Worm (Caenorhabditis elegans) whole organism, L3 larva: ENCODE results near the gene srx-29.

ENCODE experiments used
- R02D3.7 ChIP-seq: fragments of 150-350 bp; optimal IDR thresholded peaks from 2 replicates; lab custom pipeline; 2014; ENCODE audit warnings: missing biosample characterization, missing genetic modification characterization
- aly-2 ChIP-seq: fragments of 150-350 bp; optimal IDR thresholded peaks from 2 replicates; lab custom pipeline; 2014; ENCODE audit warnings: missing biosample characterization, missing genetic modification characterization
- ama-1 ChIP-seq: fragments of 150-350 bp; optimal IDR thresholded peaks from 2 replicates; lab custom pipeline; 2018
- ceh-16 ChIP-seq: sonication (generic microtip); optimal IDR thresholded peaks from 2 replicates; lab custom pipeline; 2017; ENCODE audit warnings: missing biosample characterization, missing genetic modification characterization
- ceh-28 ChIP-seq: fragments of 150-350 bp; optimal IDR thresholded peaks from 2 replicates; lab custom pipeline; 2014; ENCODE audit warnings: missing biosample characterization, missing genetic modification reagents, missing genetic modification characterization
- ceh-82 ChIP-seq: fragments of 150-350 bp; optimal IDR thresholded peaks from 2 replicates; lab custom pipeline; 2014; ENCODE audit warnings: missing biosample characterization, missing genetic modification characterization
- daf-12 ChIP-seq: fragments of 150-350 bp; optimal IDR thresholded peaks from 2 replicates; lab custom pipeline; 2014; ENCODE audit warnings: missing biosample characterization, missing genetic modification reagents, missing genetic modification characterization
- egl-27 ChIP-seq: sonication (generic microtip); optimal IDR thresholded peaks from 4 replicates; lab custom pipeline; 2017; ENCODE audit warnings: missing biosample characterization, missing genetic modification reagents, missing genetic modification characterization
- egl-5 ChIP-seq: fragments of 150-350 bp; optimal IDR thresholded peaks from 2 replicates; lab custom pipeline; 2017; ENCODE audit warnings: missing biosample characterization, missing genetic modification reagents, missing genetic modification characterization, inconsistent platforms
- elt-1 ChIP-seq: fragments of 150-350 bp; optimal IDR thresholded peaks from 2 replicates; lab custom pipeline; 2014; ENCODE audit warnings: missing biosample characterization, missing genetic modification characterization
- elt-2 ChIP-seq: sonication (generic microtip); optimal IDR thresholded peaks from 2 replicates; lab custom pipeline; 2016; ENCODE audit warnings: missing genetic modification reagents, mild to moderate bottlenecking, missing genetic modification characterization, missing compliant biosample characterization
- elt-3 ChIP-seq, 3 experiments: fragments of 150-350 bp in 1 of 3; sonication (generic microtip) in 2 of 3; optimal IDR thresholded peaks; 2 replicates in 2 of 3; 4 replicates in 1 of 3; lab custom pipeline; 2014 to 2017; ENCODE audit warnings: missing biosample characterization in 3 of 3, missing genetic modification characterization in 3 of 3
- fkh-10 ChIP-seq: sonication (generic microtip); optimal IDR thresholded peaks from 2 replicates; lab custom pipeline; 2017; ENCODE audit warnings: missing biosample characterization, missing genetic modification reagents, missing genetic modification characterization
- fkh-2 ChIP-seq: fragments of 150-350 bp; optimal IDR thresholded peaks from 2 replicates; lab custom pipeline; 2014; ENCODE audit warnings: missing biosample characterization, missing genetic modification reagents, missing genetic modification characterization
- fos-1 ChIP-seq: fragments of 150-350 bp; optimal IDR thresholded peaks from 2 replicates; lab custom pipeline; 2014; ENCODE audit warnings: missing biosample characterization, missing genetic modification characterization
- hmg-11 ChIP-seq: sonication (generic microtip); optimal IDR thresholded peaks from 2 replicates; lab custom pipeline; 2016; ENCODE audit warnings: missing genetic modification characterization, missing compliant biosample characterization
- jun-1 ChIP-seq: fragments of 150-350 bp; optimal IDR thresholded peaks from 2 replicates; lab custom pipeline; 2014; ENCODE audit warnings: missing biosample characterization, missing genetic modification reagents, missing genetic modification characterization
- lin-15B ChIP-seq: fragments of 150-350 bp; optimal IDR thresholded peaks from 2 replicates; lab custom pipeline; 2014; ENCODE audit warnings: missing biosample characterization, missing genetic modification characterization
- lin-39 ChIP-seq: fragments of 150-350 bp; optimal IDR thresholded peaks from 2 replicates; lab custom pipeline; 2018; ENCODE audit warnings: missing biosample characterization, missing genetic modification reagents, missing genetic modification characterization
- lsy-12 ChIP-seq: sonication (generic microtip); optimal IDR thresholded peaks from 2 replicates; lab custom pipeline; 2016; ENCODE audit warnings: mild to moderate bottlenecking, missing genetic modification characterization, missing compliant biosample characterization
- mdl-1 ChIP-seq: fragments of 150-350 bp; optimal IDR thresholded peaks from 2 replicates; lab custom pipeline; 2014; ENCODE audit warnings: missing biosample characterization, missing genetic modification characterization
- mml-1 ChIP-seq: fragments of 150-350 bp; sonication (generic microtip); optimal IDR thresholded peaks from 3 replicates; lab custom pipeline; 2014; ENCODE audit warnings: missing biosample characterization, missing genetic modification characterization
- nfya-1 ChIP-seq: sonication (generic microtip); optimal IDR thresholded peaks from 2 replicates; lab custom pipeline; 2017; ENCODE audit warnings: missing genetic modification characterization, mild to moderate bottlenecking, missing compliant biosample characterization, antibody characterized with exemption, moderate library complexity; ENCODE audit not compliant: insufficient read depth
- nhr-11 ChIP-seq: fragments of 150-350 bp; optimal IDR thresholded peaks from 2 replicates; lab custom pipeline; 2014; ENCODE audit warnings: missing biosample characterization, missing genetic modification characterization
- nhr-12 ChIP-seq: fragments of 150-350 bp; optimal IDR thresholded peaks from 2 replicates; lab custom pipeline; 2014; ENCODE audit warnings: missing biosample characterization, missing genetic modification characterization
- nhr-237 ChIP-seq: fragments of 150-350 bp; optimal IDR thresholded peaks from 2 replicates; lab custom pipeline; 2014; ENCODE audit warnings: missing biosample characterization, missing genetic modification characterization
- nhr-25 ChIP-seq: sonication (generic microtip); optimal IDR thresholded peaks from 2 replicates; lab custom pipeline; 2017; ENCODE audit warnings: missing biosample characterization, missing genetic modification characterization
- nhr-28 ChIP-seq: fragments of 150-350 bp; optimal IDR thresholded peaks from 2 replicates; lab custom pipeline; 2014; ENCODE audit warnings: missing biosample characterization, missing genetic modification characterization
- nhr-67 ChIP-seq: fragments of 150-350 bp; optimal IDR thresholded peaks from 2 replicates; lab custom pipeline; 2014; ENCODE audit warnings: missing biosample characterization, missing genetic modification characterization
- nhr-76 ChIP-seq: fragments of 150-350 bp; sonication (generic microtip); optimal IDR thresholded peaks from 5 replicates; lab custom pipeline; 2014; ENCODE audit warnings: missing biosample characterization, missing genetic modification characterization
- nhr-77 ChIP-seq: fragments of 150-350 bp; optimal IDR thresholded peaks from 2 replicates; lab custom pipeline; 2014; ENCODE audit warnings: missing biosample characterization, missing genetic modification characterization
- pha-4 ChIP-seq: fragments of 150-350 bp; optimal IDR thresholded peaks from 2 replicates; lab custom pipeline; 2014; ENCODE audit warnings: missing biosample characterization, missing genetic modification reagents, missing genetic modification characterization
- pqm-1 ChIP-seq: fragments of 150-350 bp; optimal IDR thresholded peaks from 2 replicates; lab custom pipeline; 2017; ENCODE audit warnings: missing biosample characterization, missing genetic modification characterization, inconsistent platforms
- sea-2 ChIP-seq: fragments of 150-350 bp; sonication (generic microtip); optimal IDR thresholded peaks from 4 replicates; lab custom pipeline; 2014; ENCODE audit warnings: missing biosample characterization, missing genetic modification reagents, missing genetic modification characterization
- skn-1 ChIP-seq: fragments of 150-350 bp; optimal IDR thresholded peaks from 2 replicates; lab custom pipeline; 2014; ENCODE audit warnings: missing biosample characterization, missing genetic modification characterization
- snpc-4 ChIP-seq: fragments of 150-350 bp; optimal IDR thresholded peaks from 2 replicates; lab custom pipeline; 2014; ENCODE audit warnings: missing biosample characterization, missing genetic modification characterization
- tbx-2 ChIP-seq: sonication (generic microtip); optimal IDR thresholded peaks from 2 replicates; lab custom pipeline; 2016; ENCODE audit warnings: mild to moderate bottlenecking, missing genetic modification characterization, missing compliant biosample characterization
- unc-39 ChIP-seq: sonication (generic microtip); optimal IDR thresholded peaks from 4 replicates; lab custom pipeline; 2017; ENCODE audit warnings: missing biosample characterization, missing genetic modification characterization
- zag-1 ChIP-seq: fragments of 150-350 bp; optimal IDR thresholded peaks from 2 replicates; lab custom pipeline; 2014; ENCODE audit warnings: missing biosample characterization, missing genetic modification characterization
- ztf-11 ChIP-seq: fragments of 150-350 bp; optimal IDR thresholded peaks from 2 replicates; lab custom pipeline; 2014; ENCODE audit warnings: missing biosample characterization, missing genetic modification characterization
- ztf-4 ChIP-seq: fragments of 150-350 bp; optimal IDR thresholded peaks from 2 replicates; lab custom pipeline; 2014; ENCODE audit warnings: missing biosample characterization, missing genetic modification characterization

srx-29 gene

ce11 chrV:15732209-15732608, 34.2 kb upstream of the srx-29 start, which contains the start of gene str-38:
Gene str-38, minus strand, starts transcription at chrV:15732309.
- TF ChIP-seq tbx-2 (tag; lab: Kevin White, UChicago) = no peak
- no peak for TF ChIP-seq sea-2 (GFP tag; lab: Kevin White, UChicago)
- TF ChIP-seq egl-27 (tag; lab: Kevin White, UChicago) = no peak
- TF ChIP-seq ztf-4 (tag; lab: Kevin White, UChicago) = no peak
- TF ChIP-seq aly-2 = no peak
- TF ChIP-seq nhr-237 (tag; lab: Kevin White, UChicago) = no peak
- TF ChIP-seq lsy-12 = no peak
- TF ChIP-seq mml-1 (tag; lab: Kevin White, UChicago) = no peak
- TF ChIP-seq fkh-2 (tag; lab: Kevin White, UChicago) = no peak
- no peak for TF ChIP-seq nhr-12 (tag; lab: Kevin White, UChicago)
- TF ChIP-seq nhr-11 (tag; lab: Kevin White, UChicago) = no peak
- TF ChIP-seq elt-1 (tag; lab: Kevin White, UChicago) = no peak
- TF ChIP-seq fos-1 = no peak
- TF ChIP-seq ceh-16 (tag; lab: Kevin White, UChicago) = no peak
- no peak for TF ChIP-seq nhr-67 (tag; lab: Kevin White, UChicago)
- no peak for TF ChIP-seq ceh-28
- no peak for TF ChIP-seq daf-12 (tag; lab: Kevin White, UChicago)
- TF ChIP-seq, all 47 proteins: peak for 0

- no peak for TF ChIP-seq nhr-25 (tag; lab: Kevin White, UChicago)
- TF ChIP-seq R02D3.7 (tag; lab: Kevin White, UChicago) = no peak
- no peak for TF ChIP-seq hmg-11
- TF ChIP-seq unc-39 (tag; lab: Kevin White, UChicago) = no peak
- no peak for TF ChIP-seq mdl-1 (tag; lab: Kevin White, UChicago)
- no peak for TF ChIP-seq nhr-77 (tag; lab: Kevin White, UChicago)
- TF ChIP-seq ceh-28 = no peak
- TF ChIP-seq elt-1 (tag; lab: Kevin White, UChicago) = no peak
- TF ChIP-seq ztf-11 (tag; lab: Kevin White, UChicago) = no peak
- TF ChIP-seq pha-4 (tag; lab: Kevin White, UChicago) = no peak
- TF ChIP-seq nhr-12 (tag; lab: Kevin White, UChicago) = no peak
- TF ChIP-seq jun-1 (tag; lab: Kevin White, UChicago) = no peak
- no peak for TF ChIP-seq lsy-12
- TF ChIP-seq elt-3 (tag; optimal IDR thresholded peaks at IDR 0.05; lab: Kevin White, UChicago) = no peak
- TF ChIP-seq daf-12 (tag; lab: Kevin White, UChicago) = no peak
- TF ChIP-seq fos-1 = no peak
- TF ChIP-seq pqm-1 (tag; lab: Kevin White, UChicago) = no peak
These were observed 32.5 kb upstream of the srx-29 start, which contains the start of gene Y6E2A.10 for ce11 chrV:15730459-15730858. Gene Y6E2A.10, minus strand, starts transcription at chrV:15730559.

ce11 chrV:15726610-15727009, 28.6 kb upstream of the srx-29 start, which contains the start of the genes irld-57 and sfxn-1.3:
Gene irld-57, minus strand, starts transcription at chrV:15726710.
Gene sfxn-1.3, plus strand, starts transcription at chrV:15726841.
- TF ChIP-seq sea-2 (GFP tag; lab: Kevin White, UChicago) (no peak), snpc-4 (tag; lab: Kevin White, UChicago) (no peak), ceh-28 (no peak), ztf-4 (tag; lab: Kevin White, UChicago) (no peak), fkh-10 (GFP tag; lab: Kevin White, UChicago) (no peak), egl-5 (tag; lab: Kevin White, UChicago) (no peak), unc-39 (tag; lab: Kevin White, UChicago) (no peak), R02D3.7 (tag; lab: Kevin White, UChicago) (no peak), ceh-16 (tag; lab: Kevin White, UChicago) (no peak), zag-1 (tag; lab: Kevin White, UChicago) (no peak), skn-1 (tag; lab: Kevin White, UChicago) (no peak), nhr-12 (tag; lab: Kevin White, UChicago) (no peak), lin-39 (no peak)

- TF ChIP-seq pha-4 (tag; lab: Kevin White, UChicago) = no peak
- TF ChIP-seq R02D3.7 (tag; lab: Kevin White, UChicago) = no peak
- TF ChIP-seq nhr-67 (tag; lab: Kevin White, UChicago) = no peak
- no peak for TF ChIP-seq nhr-12 (tag; lab: Kevin White, UChicago)
- TF ChIP-seq aly-2 = no peak
- no peak for TF ChIP-seq nhr-76 (tag; lab: Kevin White, UChicago)
- TF ChIP-seq pqm-1 (tag; lab: Kevin White, UChicago) = no peak
- no peak for TF ChIP-seq nhr-11 (tag; lab: Kevin White, UChicago)
- no peak for TF ChIP-seq nhr-28 (tag; lab: Kevin White, UChicago)
- TF ChIP-seq jun-1 (tag; lab: Kevin White, UChicago) = no peak
- no peak for TF ChIP-seq nfya-1 (tag; lab: Kevin White, UChicago)
- no peak for TF ChIP-seq ceh-82 (tag; lab: Kevin White, UChicago)
- no peak for TF ChIP-seq unc-39 (tag; lab: Kevin White, UChicago)
- TF ChIP-seq elt-3 (tag; optimal IDR thresholded peaks at IDR 0.05; lab: Kevin White, UChicago) = no peak
- TF ChIP-seq elt-2 = no peak
- no peak for TF ChIP-seq lin-15B (tag; lab: Kevin White, UChicago)
- no peak for TF ChIP-seq ama-1 (lab: Kevin White, UChicago)
- TF ChIP-seq egl-5 (tag; lab: Kevin White, UChicago) = no peak
- TF ChIP-seq, all 47 proteins: peak for 0
These were observed 23.9 kb upstream of the srx-29 start, which contains the start of gene srh-140 for ce11 chrV:15721888-15722287. Gene srh-140, plus strand, starts transcription at chrV:15722188.
